Worm (Caenorhabditis elegans) whole organism, late embryonic: ENCODE results near the gene mpst-1.

Experiments
- C38D4.7 ChIP-seq: fragments of 200-800 bp; sonication (Bioruptor generic); optimal IDR thresholded peaks from 2 replicates; lab custom pipeline; 2018; ENCODE audit warnings: mild to moderate bottlenecking, missing genetic modification characterization, moderate library complexity, missing compliant biosample characterization
- F13H6.1 ChIP-seq: sonication (generic microtip); optimal IDR thresholded peaks from 2 replicates; lab custom pipeline; 2016; ENCODE audit warnings: missing genetic modification characterization, missing compliant biosample characterization
- K09A11.1 ChIP-seq: sonication (generic microtip); optimal IDR thresholded peaks from 2 replicates; lab custom pipeline; 2017; ENCODE audit warnings: antibody characterized with exemption, mild to moderate bottlenecking, missing genetic modification characterization, missing compliant biosample characterization; ENCODE audit not compliant: insufficient read depth
- ceh-14 ChIP-seq: sonication (generic microtip); optimal IDR thresholded peaks from 2 replicates; lab custom pipeline; 2016; ENCODE audit warnings: missing genotype, missing genetic modification characterization, missing compliant biosample characterization
- ceh-18 ChIP-seq: sonication (generic microtip); optimal IDR thresholded peaks from 2 replicates; lab custom pipeline; 2016; ENCODE audit warnings: missing genetic modification characterization, missing compliant biosample characterization
- ceh-19 ChIP-seq: fragments of 200-800 bp; sonication (Bioruptor generic); optimal IDR thresholded peaks from 2 replicates; lab custom pipeline; 2018; ENCODE audit warnings: mild to moderate bottlenecking, missing genetic modification characterization, missing compliant biosample characterization
- ceh-2 ChIP-seq: sonication (generic microtip); optimal IDR thresholded peaks from 2 replicates; lab custom pipeline; 2016; ENCODE audit warnings: missing genotype, missing genetic modification characterization, missing compliant biosample characterization
- ceh-30 ChIP-seq: fragments of 150-350 bp; optimal IDR thresholded peaks from 2 replicates; lab custom pipeline; 2014; ENCODE audit warnings: missing biosample characterization, missing genetic modification characterization
- ceh-31 ChIP-seq: sonication (generic microtip); optimal IDR thresholded peaks from 2 replicates; lab custom pipeline; 2016; ENCODE audit warnings: missing genetic modification characterization, missing compliant biosample characterization
- ceh-34 ChIP-seq: sonication (generic microtip); optimal IDR thresholded peaks from 2 replicates; lab custom pipeline; 2016; ENCODE audit warnings: mild to moderate bottlenecking, missing genetic modification characterization, missing compliant biosample characterization
- ceh-45 ChIP-seq: fragments of 200-800 bp; sonication (Bioruptor generic); IDR thresholded peaks from 2 replicates; pipeline ENCODE4 v1.3.6; 2022; ENCODE audit warnings: missing genetic modification reagents, missing genetic modification characterization, missing compliant biosample characterization
- ceh-48 ChIP-seq: sonication (generic microtip); optimal IDR thresholded peaks from 2 replicates; lab custom pipeline; 2016; ENCODE audit warnings: missing genetic modification characterization, inconsistent platforms, missing compliant biosample characterization
- ceh-6 ChIP-seq: fragments of 200-800 bp; sonication (Bioruptor generic); optimal IDR thresholded peaks from 2 replicates; lab custom pipeline; 2018; ENCODE audit warnings: mild to moderate bottlenecking, missing genetic modification characterization, missing compliant biosample characterization
- ceh-9 ChIP-seq: sonication (generic microtip); optimal IDR thresholded peaks from 2 replicates; lab custom pipeline; 2016; ENCODE audit warnings: mild to moderate bottlenecking, missing genetic modification characterization, inconsistent platforms, missing compliant biosample characterization
- che-1 ChIP-seq: sonication (generic microtip); optimal IDR thresholded peaks from 2 replicates; lab custom pipeline; 2016; ENCODE audit warnings: mild to moderate bottlenecking, missing genetic modification characterization, missing compliant biosample characterization
- dve-1 ChIP-seq: sonication (generic microtip); optimal IDR thresholded peaks from 2 replicates; lab custom pipeline; 2017; ENCODE audit warnings: antibody characterized with exemption, mild to moderate bottlenecking, missing genetic modification characterization, missing compliant biosample characterization
- elt-2 ChIP-seq: sonication (generic microtip); optimal IDR thresholded peaks from 2 replicates; lab custom pipeline; 2016; ENCODE audit warnings: missing genetic modification reagents, missing genetic modification characterization, missing compliant biosample characterization
- elt-4 ChIP-seq: sonication (generic microtip); optimal IDR thresholded peaks from 2 replicates; lab custom pipeline; 2016; ENCODE audit warnings: missing genetic modification characterization, missing compliant biosample characterization
- eyg-1 ChIP-seq: sonication (generic microtip); optimal IDR thresholded peaks from 2 replicates; lab custom pipeline; 2016; ENCODE audit warnings: missing genotype, missing genetic modification characterization, missing compliant biosample characterization
- fkh-10 ChIP-seq: fragments of 150-350 bp; optimal IDR thresholded peaks from 2 replicates; lab custom pipeline; 2014; ENCODE audit warnings: missing biosample characterization, missing genetic modification reagents, missing genetic modification characterization
- fkh-6 ChIP-seq: sonication (generic microtip); optimal IDR thresholded peaks from 2 replicates; lab custom pipeline; 2016; ENCODE audit warnings: missing genetic modification characterization, missing compliant biosample characterization
- hlh-6 ChIP-seq: sonication (generic microtip); optimal IDR thresholded peaks from 2 replicates; lab custom pipeline; 2016; ENCODE audit warnings: missing genotype, missing genetic modification characterization, missing compliant biosample characterization
- hlh-8 ChIP-seq: sonication (generic microtip); optimal IDR thresholded peaks from 2 replicates; lab custom pipeline; 2016; ENCODE audit warnings: missing genotype, missing genetic modification characterization, missing compliant biosample characterization
- nfya-1 ChIP-seq: sonication (generic microtip); optimal IDR thresholded peaks from 2 replicates; lab custom pipeline; 2017; ENCODE audit warnings: missing genetic modification characterization, mild to moderate bottlenecking, missing compliant biosample characterization, antibody characterized with exemption, moderate library complexity
- nhr-11 ChIP-seq: fragments of 150-350 bp; optimal IDR thresholded peaks from 2 replicates; lab custom pipeline; 2014; ENCODE audit warnings: missing biosample characterization, missing genetic modification characterization
- nhr-232 ChIP-seq: sonication (generic microtip); optimal IDR thresholded peaks from 2 replicates; lab custom pipeline; 2016; ENCODE audit warnings: missing genetic modification characterization, missing compliant biosample characterization
- npax-4 ChIP-seq: sonication (generic microtip); optimal IDR thresholded peaks from 2 replicates; lab custom pipeline; 2016; ENCODE audit warnings: missing genetic modification characterization, missing compliant biosample characterization
- odd-2 ChIP-seq: sonication (generic microtip); optimal IDR thresholded peaks from 2 replicates; lab custom pipeline; 2017; ENCODE audit warnings: antibody characterized with exemption, mild to moderate bottlenecking, missing genetic modification characterization, missing compliant biosample characterization
- pax-1 ChIP-seq: fragments of 150-350 bp; optimal IDR thresholded peaks from 2 replicates; lab custom pipeline; 2014; ENCODE audit warnings: missing biosample characterization, missing genetic modification characterization
- pqm-1 ChIP-seq: sonication (generic microtip); optimal IDR thresholded peaks from 2 replicates; lab custom pipeline; 2016; ENCODE audit warnings: missing genetic modification characterization, missing compliant biosample characterization
- ref-2 ChIP-seq: sonication (generic microtip); optimal IDR thresholded peaks from 2 replicates; lab custom pipeline; 2016; ENCODE audit warnings: missing genetic modification characterization, missing compliant biosample characterization
- rnt-1 ChIP-seq: sonication (generic microtip); optimal IDR thresholded peaks from 2 replicates; lab custom pipeline; 2016; ENCODE audit warnings: missing genetic modification characterization, missing compliant biosample characterization
- sdc-2 ChIP-seq: sonication (generic microtip); optimal IDR thresholded peaks from 2 replicates; lab custom pipeline; 2016; ENCODE audit warnings: missing genotype, missing genetic modification characterization, missing compliant biosample characterization
- sox-4 ChIP-seq: sonication (generic microtip); optimal IDR thresholded peaks from 2 replicates; lab custom pipeline; 2017; ENCODE audit warnings: mild to moderate bottlenecking, missing genetic modification characterization, inconsistent platforms, missing compliant biosample characterization
- syd-9 ChIP-seq: sonication (generic microtip); optimal IDR thresholded peaks from 2 replicates; lab custom pipeline; 2016; ENCODE audit warnings: mild to moderate bottlenecking, missing genetic modification characterization, moderate library complexity, missing compliant biosample characterization
- tbx-2 ChIP-seq: sonication (generic microtip); optimal IDR thresholded peaks from 2 replicates; lab custom pipeline; 2016; ENCODE audit warnings: missing genetic modification characterization, missing compliant biosample characterization
- tbx-7 ChIP-seq: sonication (generic microtip); optimal IDR thresholded peaks from 2 replicates; lab custom pipeline; 2016; ENCODE audit warnings: missing genotype, missing genetic modification characterization, missing compliant biosample characterization
- unc-3 ChIP-seq, 2 experiments: fragments of 200-800 bp in 1 of 2; sonication (Bioruptor generic) in 1 of 2; sonication (generic microtip) in 1 of 2; conservative IDR thresholded peaks in 1 of 2; optimal IDR thresholded peaks in 1 of 2; 2 replicates each; pipeline versions ENCODE4 v1.3.6 to Lab custom; 2016 to 2022; ENCODE audit warnings: missing compliant biosample characterization in 2 of 2, missing genetic modification characterization in 2 of 2, missing genetic modification reagents in 1 of 2
- unc-42 ChIP-seq: sonication (generic microtip); optimal IDR thresholded peaks from 2 replicates; lab custom pipeline; 2016; ENCODE audit warnings: missing genotype, missing genetic modification characterization, missing compliant biosample characterization
- unc-55 ChIP-seq: sonication (generic microtip); optimal IDR thresholded peaks from 2 replicates; lab custom pipeline; 2017; ENCODE audit warnings: missing biosample characterization, missing genetic modification reagents, missing genetic modification characterization
- ztf-16 ChIP-seq: sonication (generic microtip); optimal IDR thresholded peaks from 2 replicates; lab custom pipeline; 2017; ENCODE audit warnings: missing genetic modification characterization, missing compliant biosample characterization

The mpst-1 gene

DNA sequence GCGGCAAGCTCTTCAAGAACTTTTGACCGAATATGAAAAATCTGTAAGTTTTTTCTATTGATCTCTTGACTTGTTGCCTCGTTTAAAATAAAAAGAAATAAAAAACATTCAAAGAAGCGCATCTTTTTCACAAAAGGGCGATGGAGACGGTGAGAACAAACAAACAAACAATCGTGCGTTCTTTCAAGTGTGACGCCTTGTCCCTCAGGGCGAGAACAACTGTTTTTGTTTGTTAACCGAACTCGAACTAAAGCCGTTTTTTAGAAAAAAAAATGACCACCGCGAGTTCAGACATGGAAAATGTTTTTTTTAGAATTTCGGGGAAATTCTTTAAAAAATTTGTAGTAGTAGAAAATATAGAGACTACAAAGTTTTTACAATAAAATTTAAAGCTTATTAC is 20.1 kb upstream of the mpst-1 start:
- TF ChIP-seq ref-2 (tag; lab: Kevin White, UChicago) (no peak), C38D4.7 (GFP tag; lab: Kevin White, UChicago) (no peak), ceh-6 (GFP tag; lab: Kevin White, UChicago) (no peak), hlh-8 (tag; lab: Kevin White, UChicago) (no peak), fkh-6 (no peak)

ce11 chrV:11845492-11845891 is 18.6 kb upstream of the mpst-1 start, which contains the start of gene hmp-1:
hmp-1 (plus strand) TSS chrV:11845871.
- TF ChIP-seq pqm-1 (tag; lab: Kevin White, UChicago) (no peak), nhr-11 (tag; lab: Kevin White, UChicago) (no peak), elt-2 (tag; lab: Kevin White, UChicago) (no peak), dve-1 (no peak), F13H6.1 (tag; lab: Kevin White, UChicago) (no peak), ceh-30 (tag; lab: Kevin White, UChicago) (no peak), K09A11.1 (tag; lab: Kevin White, UChicago) (no peak), npax-4 (no peak), nhr-232 (tag; lab: Kevin White, UChicago) (no peak), ceh-19 (no peak), ceh-31 (tag; lab: Kevin White, UChicago) (no peak), tbx-7 (no peak), che-1 (tag; lab: Kevin White, UChicago) (no peak), unc-3 (GFP tag; conservative IDR thresholded peaks at IDR 0.05; lab: Robert Waterston, UW) (no peak), unc-3 (tag; optimal IDR thresholded peaks at IDR 0.05; lab: Kevin White, UChicago) (no peak), ceh-48 (tag; lab: Kevin White, UChicago) (no peak), sox-4 (tag; lab: Kevin White, UChicago) (no peak), nfya-1 (tag; lab: Kevin White, UChicago) (no peak), elt-4 (tag; lab: Kevin White, UChicago) (no peak)

DNA sequence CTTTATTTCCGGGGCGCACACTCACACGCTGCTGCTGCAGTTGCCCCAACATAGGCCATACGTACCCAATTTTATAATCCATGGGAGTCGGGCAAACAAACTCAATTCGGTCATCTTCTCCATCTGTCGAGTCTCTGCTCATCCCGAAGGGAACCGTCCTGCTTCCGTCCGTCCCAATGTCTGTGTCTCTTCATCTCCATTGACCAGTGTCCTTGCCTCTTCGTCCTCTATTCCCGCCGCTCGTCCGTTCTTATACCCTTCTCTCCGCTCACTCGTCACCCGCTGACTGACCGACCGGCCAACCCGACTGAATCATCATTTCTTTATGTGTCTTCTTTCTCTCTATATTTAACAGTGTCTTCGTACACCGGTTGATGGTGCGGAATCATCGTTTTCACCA is 18.0 kb upstream of the mpst-1 start:
- TF ChIP-seq ceh-34 (tag; lab: Kevin White, UChicago) (peak; percentile 58), odd-2 (no peak), hlh-6 (tag; lab: Kevin White, UChicago) (no peak), eyg-1 (tag; lab: Kevin White, UChicago) (peak; percentile 40), ceh-2 (tag; lab: Kevin White, UChicago) (peak; percentile 65), tbx-2 (peak; percentile 66), ceh-31 (tag; lab: Kevin White, UChicago) (peak; percentile 54), nfya-1 (tag; lab: Kevin White, UChicago) (peak; percentile 41), pax-1 (tag; lab: Kevin White, UChicago) (no peak), ceh-9 (no peak), elt-4 (tag; lab: Kevin White, UChicago) (no peak), fkh-10 (GFP tag; lab: Kevin White, UChicago) (no peak), C38D4.7 (GFP tag; lab: Kevin White, UChicago) (no peak), sdc-2 (peak; percentile 45), npax-4 (no peak), unc-42 (peak; percentile 90), ceh-45 (GFP tag; lab: Robert Waterston, UW) (no peak), ceh-18 (peak; percentile 31), unc-3 (GFP tag; conservative IDR thresholded peaks at IDR 0.05; lab: Robert Waterston, UW) (no peak), unc-3 (tag; optimal IDR thresholded peaks at IDR 0.05; lab: Kevin White, UChicago) (peak; percentile 3), ztf-16 (tag; lab: Kevin White, UChicago) (peak; percentile 59), nhr-232 (tag; lab: Kevin White, UChicago) (peak; percentile 13), pqm-1 (tag; lab: Kevin White, UChicago) (peak; percentile 5), ref-2 (tag; lab: Kevin White, UChicago) (peak; percentile 76), syd-9 (tag; lab: Kevin White, UChicago) (peak; percentile 64), rnt-1 (tag; lab: Kevin White, UChicago) (peak; percentile 13), unc-55 (GFP tag; lab: Kevin White, UChicago) (peak; percentile 42), fkh-6 (peak; percentile 60), dve-1 (peak; percentile 30), ceh-14 (tag; lab: Kevin White, UChicago) (peak; percentile 31)
- TF ChIP-seq, all 69 proteins: peak for 20
